Worm (Caenorhabditis elegans) whole organism, mixed stage, embryonic: ENCODE results near the gene atp-4.

Experiments used
- blmp-1 ChIP-seq: fragments of 150-350 bp; optimal IDR thresholded peaks from 2 replicates; lab custom pipeline; 2014; ENCODE audit warnings: missing biosample characterization, missing genetic modification characterization
- flh-1 ChIP-seq: fragments of 200-800 bp; sonication (Bioruptor generic); optimal IDR thresholded peaks from 2 replicates; lab custom pipeline; 2018; ENCODE audit warnings: mild to moderate bottlenecking, missing genetic modification characterization, moderate library complexity, missing compliant biosample characterization

DNA sequence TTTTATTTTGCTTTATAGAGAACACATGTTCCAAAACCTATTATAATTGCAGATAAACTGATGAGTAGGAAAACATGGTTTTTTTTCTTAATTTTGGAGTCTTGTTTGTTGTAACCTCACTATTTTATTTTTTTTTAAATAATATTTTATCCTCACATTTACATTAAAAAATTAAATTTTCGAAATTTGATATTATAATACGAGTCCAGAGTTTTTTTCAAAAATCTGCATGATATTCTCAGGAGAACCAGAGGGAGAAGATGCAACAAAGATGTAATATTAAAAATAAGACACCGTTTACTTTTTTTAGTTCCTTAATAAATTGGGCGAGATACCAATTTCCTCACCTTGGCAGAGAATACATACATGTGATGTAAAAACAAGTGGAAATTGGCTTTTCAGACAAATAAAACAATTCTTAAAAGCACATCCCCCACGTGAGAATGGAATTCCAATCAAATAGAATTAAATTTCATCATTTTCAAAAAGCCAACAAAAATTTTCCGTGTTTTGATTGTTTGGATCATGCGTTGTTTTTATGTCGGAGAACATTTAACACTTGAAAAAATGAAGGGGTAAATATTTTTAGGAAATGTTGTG, 41.1 kb downstream of the atp-4 start:
- TF ChIP-seq blmp-1 (tag; lab: Kevin White, UChicago) (no peak), flh-1 (no peak)
